Fruit fly (Drosophila melanogaster) S2 (cell line): ENCODE data around the gene Nmdmc.

Experiments
- CG8478 ChIP-seq: fragments of >200 bp; optimal IDR thresholded peaks from 2 replicates; lab custom pipeline; 2018
- CTCF ChIP-seq, 2 experiments: fragments of >200 bp; optimal IDR thresholded peaks; 2 replicates each; lab custom pipeline; 2018

DNA sequence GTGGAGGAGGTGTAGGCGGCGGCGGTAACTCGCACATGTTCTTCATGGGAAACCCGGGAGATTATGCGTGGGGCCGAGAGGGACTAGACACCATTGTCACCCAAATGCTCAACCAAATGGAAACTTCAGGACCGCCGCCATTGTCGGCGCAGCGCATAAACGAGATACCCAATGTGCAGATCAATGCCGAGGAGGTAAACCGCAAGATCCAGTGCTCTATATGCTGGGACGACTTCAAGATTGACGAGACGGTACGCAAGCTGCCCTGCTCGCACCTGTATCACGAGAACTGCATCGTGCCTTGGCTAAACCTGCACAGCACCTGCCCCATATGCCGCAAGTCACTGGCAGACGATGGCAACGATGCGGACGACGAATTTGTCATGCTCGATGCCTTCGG, 43.1 kb downstream of the Nmdmc start:
- TF ChIP-seq CTCF (optimal IDR thresholded peaks at IDR 0.05; lab: Kevin White, UChicago) (no peak), CG8478 (no peak)
